Worm (Caenorhabditis elegans): Measurements from ENCODE around the gene such-1.

DNA sequence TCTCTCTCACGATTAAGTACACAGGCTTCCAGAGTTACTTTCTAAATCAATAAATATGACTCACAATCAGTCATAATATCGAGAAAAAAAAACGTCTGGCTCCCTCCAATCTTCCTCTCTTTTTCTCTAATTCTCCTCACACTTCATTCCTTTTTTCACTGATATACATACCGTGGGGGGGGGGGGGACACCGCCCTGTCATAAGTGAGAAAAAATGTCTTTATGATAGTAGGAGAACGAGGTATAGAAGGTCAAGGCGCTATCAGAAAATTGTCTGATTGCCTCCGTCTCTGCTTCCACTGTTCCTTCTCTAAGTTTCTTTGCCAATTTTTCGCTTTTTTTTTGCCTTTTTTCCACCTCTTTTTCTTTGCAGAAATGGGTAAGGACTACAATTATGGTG is 27.1 kb downstream of the such-1 start, which contains the start of gene Y66D12A.24:
- TF ChIP-seq T22C8.4 (GFP tag; IDR thresholded peaks at IDR 0.05), result no peak
- TF ChIP-seq ztf-23 (GFP tag; IDR thresholded peaks at IDR 0.05), result no peak
- TF ChIP-seq klf-2 (GFP tag; conservative IDR thresholded peaks at IDR 0.05), result no peak
- TF ChIP-seq ztf-29 (GFP tag; IDR thresholded peaks at IDR 0.05), result no peak
- TF ChIP-seq ref-1 (GFP tag; conservative IDR thresholded peaks at IDR 0.05), result no peak
- TF ChIP-seq med-1 (GFP tag; optimal IDR thresholded peaks at IDR 0.05; ENCODE audit: insufficient read depth), result no peak
- TF ChIP-seq flt-1 (GFP tag; IDR thresholded peaks at IDR 0.05), result no peak
- no peak for TF ChIP-seq cog-1 (tag; optimal IDR thresholded peaks at IDR 0.05)
- TF ChIP-seq tab-1 (GFP tag; IDR thresholded peaks at IDR 0.05), result no peak
